Fruit fly (Drosophila melanogaster) whole organism, prepupa: Measurements from ENCODE around the gene CG10195.

Source experiments
- Blimp-1 ChIP-seq: fragments of 200-800 bp; sonication (Bioruptor generic); optimal IDR thresholded peaks from 3 replicates; lab custom pipeline; 2017; ENCODE audit warnings: missing biosample characterization, missing genetic modification characterization, mild to moderate bottlenecking, moderate library complexity, missing genetic modification reagents
- CG10631 ChIP-seq: fragments of 200-800 bp; sonication (Bioruptor generic); optimal IDR thresholded peaks from 2 replicates; lab custom pipeline; 2016; ENCODE audit warnings: missing biosample characterization, missing genetic modification characterization
- CG10669 ChIP-seq: fragments of 200-800 bp; sonication (Bioruptor generic); optimal IDR thresholded peaks from 3 replicates; lab custom pipeline; 2018; ENCODE audit warnings: missing biosample characterization, mild to moderate bottlenecking, missing genetic modification characterization, moderate library complexity
- CG11902 ChIP-seq: fragments of 200-800 bp; sonication (Bioruptor generic); optimal IDR thresholded peaks from 3 replicates; lab custom pipeline; 2016; ENCODE audit warnings: missing biosample characterization, missing genetic modification characterization
- CG1621 ChIP-seq: fragments of 200-800 bp; sonication (Bioruptor generic); optimal IDR thresholded peaks from 3 replicates; lab custom pipeline; 2018; ENCODE audit warnings: missing biosample characterization, mild to moderate bottlenecking, missing genetic modification characterization
- CG16779 ChIP-seq: fragments of 200-800 bp; sonication (Bioruptor generic); optimal IDR thresholded peaks from 3 replicates; lab custom pipeline; 2017; ENCODE audit warnings: missing biosample characterization, mild to moderate bottlenecking, missing genetic modification characterization
- CG3032 ChIP-seq: fragments of 200-800 bp; optimal IDR thresholded peaks from 2 replicates; lab custom pipeline; 2019; ENCODE audit warnings: missing biosample characterization, mild to moderate bottlenecking, missing genetic modification characterization, moderate library complexity
- CG31627 ChIP-seq: fragments of 200-800 bp; sonication (Bioruptor generic); optimal IDR thresholded peaks from 3 replicates; lab custom pipeline; 2016; ENCODE audit warnings: missing biosample characterization, missing genetic modification characterization
- CG32006 ChIP-seq: fragments of 200-800 bp; sonication (Bioruptor generic); optimal IDR thresholded peaks from 3 replicates; lab custom pipeline; 2017; ENCODE audit warnings: missing biosample characterization, mild to moderate bottlenecking, missing genetic modification characterization
- CG34406 ChIP-seq: fragments of 200-800 bp; sonication (Bioruptor generic); optimal IDR thresholded peaks from 3 replicates; lab custom pipeline; 2016; ENCODE audit warnings: missing biosample characterization, missing genetic modification characterization
- CG3919 ChIP-seq: fragments of 200-800 bp; sonication (Bioruptor generic); optimal IDR thresholded peaks from 3 replicates; lab custom pipeline; 2016; ENCODE audit warnings: missing biosample characterization, missing genetic modification characterization
- CG6163 ChIP-seq: fragments of 200-800 bp; sonication (Bioruptor generic); IDR thresholded peaks from 3 replicates; pipeline ENCODE4 v1.3.6; 2022; ENCODE audit warnings: missing biosample characterization, missing genetic modification characterization
- CG6276 ChIP-seq: fragments of 200-800 bp; sonication (Bioruptor generic); optimal IDR thresholded peaks from 2 replicates; lab custom pipeline; 2017; ENCODE audit warnings: missing biosample characterization, mild to moderate bottlenecking, missing genetic modification characterization
- CG6854 ChIP-seq: fragments of 200-800 bp; sonication (Bioruptor generic); optimal IDR thresholded peaks from 2 replicates; lab custom pipeline; 2017; ENCODE audit warnings: missing biosample characterization, mild to moderate bottlenecking, missing genetic modification characterization
- CG7368 ChIP-seq: fragments of 200-800 bp; sonication (Bioruptor generic); optimal IDR thresholded peaks from 3 replicates; lab custom pipeline; 2016; ENCODE audit warnings: missing biosample characterization, missing genetic modification characterization
- CG8319 ChIP-seq: fragments of 200-800 bp; sonication (Bioruptor generic); optimal IDR thresholded peaks from 3 replicates; lab custom pipeline; 2016; ENCODE audit warnings: missing biosample characterization, missing genetic modification characterization
- CG8632 ChIP-seq: fragments of 200-800 bp; sonication (Bioruptor generic); optimal IDR thresholded peaks from 3 replicates; lab custom pipeline; 2016; ENCODE audit warnings: missing biosample characterization, missing genetic modification characterization
- CG9139 ChIP-seq: fragments of 200-800 bp; sonication (Bioruptor generic); optimal IDR thresholded peaks from 3 replicates; lab custom pipeline; 2017; ENCODE audit warnings: missing biosample characterization, mild to moderate bottlenecking, missing genetic modification characterization
- Eip75B ChIP-seq: fragments of 200-800 bp; sonication (Bioruptor generic); optimal IDR thresholded peaks from 3 replicates; lab custom pipeline; 2016; ENCODE audit warnings: missing biosample characterization, missing genetic modification characterization
- Eip78C ChIP-seq: fragments of 200-800 bp; sonication (Bioruptor generic); peaks from one replicate; lab custom pipeline; 2016; ENCODE audit warnings: missing biosample characterization, missing genetic modification characterization
- Eip93F ChIP-seq: fragments of 200-800 bp; sonication (Bioruptor generic); optimal IDR thresholded peaks from 2 replicates; lab custom pipeline; 2016; ENCODE audit warnings: missing biosample characterization, mild to moderate bottlenecking, missing genetic modification characterization
- Ets21C ChIP-seq: fragments of 200-800 bp; sonication (Bioruptor generic); optimal IDR thresholded peaks from 3 replicates; lab custom pipeline; 2016; ENCODE audit warnings: missing biosample characterization, missing genetic modification characterization
- Ets96B ChIP-seq: fragments of 200-800 bp; optimal IDR thresholded peaks from 2 replicates; lab custom pipeline; 2019; ENCODE audit warnings: missing biosample characterization, mild to moderate bottlenecking, missing genetic modification characterization, moderate library complexity
- Gug ChIP-seq: fragments of 200-800 bp; sonication (Bioruptor generic); IDR thresholded peaks from 2 replicates; pipeline ENCODE4 v1.3.6; 2022; ENCODE audit warnings: missing biosample characterization, missing genetic modification characterization
- Hr38 ChIP-seq: sonication (Bioruptor generic); optimal IDR thresholded peaks from 2 replicates; lab custom pipeline; 2016; ENCODE audit warnings: missing biosample characterization, missing genetic modification characterization
- Hr39 ChIP-seq: fragments of 200-800 bp; sonication (Bioruptor generic); optimal IDR thresholded peaks from 2 replicates; lab custom pipeline; 2016; ENCODE audit warnings: missing biosample characterization, missing genetic modification characterization
- Hr4 ChIP-seq: fragments of 200-800 bp; sonication (Bioruptor generic); optimal IDR thresholded peaks from 3 replicates; lab custom pipeline; 2016; ENCODE audit warnings: missing biosample characterization, missing genetic modification characterization
- Lpt ChIP-seq: fragments of 200-800 bp; sonication (Bioruptor generic); optimal IDR thresholded peaks from 3 replicates; lab custom pipeline; 2016; ENCODE audit warnings: missing biosample characterization, missing genetic modification characterization
- OdsH ChIP-seq: fragments of 200-800 bp; sonication (Bioruptor generic); optimal IDR thresholded peaks from 3 replicates; lab custom pipeline; 2016; ENCODE audit warnings: missing biosample characterization, missing genetic modification characterization
- Smox ChIP-seq: fragments of 200-800 bp; sonication (Bioruptor generic); optimal IDR thresholded peaks from 3 replicates; lab custom pipeline; 2016; ENCODE audit warnings: missing biosample characterization, missing genetic modification characterization
- Sox102F ChIP-seq: fragments of 200-800 bp; sonication (Bioruptor generic); optimal IDR thresholded peaks from 2 replicates; lab custom pipeline; 2016; ENCODE audit warnings: missing biosample characterization, mild to moderate bottlenecking, missing genetic modification characterization
- Sox14 ChIP-seq: fragments of 200-800 bp; sonication (Bioruptor generic); optimal IDR thresholded peaks from 3 replicates; lab custom pipeline; 2016; ENCODE audit warnings: missing biosample characterization, missing genetic modification characterization
- Sox15 ChIP-seq: fragments of 200-800 bp; sonication (Bioruptor generic); optimal IDR thresholded peaks from 3 replicates; lab custom pipeline; 2016; ENCODE audit warnings: missing biosample characterization, missing genetic modification characterization
- acj6 ChIP-seq: fragments of 200-800 bp; sonication (Bioruptor generic); optimal IDR thresholded peaks from 3 replicates; lab custom pipeline; 2016; ENCODE audit warnings: missing biosample characterization, missing genetic modification characterization
- cyc ChIP-seq: fragments of 200-800 bp; sonication (Bioruptor generic); optimal IDR thresholded peaks from 3 replicates; lab custom pipeline; 2016; ENCODE audit warnings: missing biosample characterization, missing genetic modification characterization
- dsx ChIP-seq: fragments of 200-800 bp; optimal IDR thresholded peaks from 3 replicates; lab custom pipeline; 2019; ENCODE audit warnings: missing biosample characterization, mild to moderate bottlenecking, missing genetic modification characterization, moderate library complexity; ENCODE audit not compliant: poor library complexity, severe bottlenecking
- eg ChIP-seq: fragments of 200-800 bp; sonication (Bioruptor generic); IDR thresholded peaks from 3 replicates; pipeline ENCODE4 v1.3.6; 2022; ENCODE audit warnings: missing biosample characterization, missing genetic modification characterization
- fd59A ChIP-seq: fragments of 200-800 bp; sonication (Bioruptor generic); optimal IDR thresholded peaks from 2 replicates; lab custom pipeline; 2017; ENCODE audit warnings: missing biosample characterization, mild to moderate bottlenecking, missing genetic modification characterization, missing genetic modification reagents
- fkh ChIP-seq: fragments of 200-800 bp; sonication (Bioruptor generic); optimal IDR thresholded peaks from 3 replicates; lab custom pipeline; 2017; ENCODE audit warnings: missing biosample characterization, mild to moderate bottlenecking, missing genetic modification characterization, moderate library complexity
- lz ChIP-seq: fragments of 200-800 bp; sonication (Bioruptor generic); optimal IDR thresholded peaks from 3 replicates; lab custom pipeline; 2016; ENCODE audit warnings: missing biosample characterization, missing genetic modification characterization
- net ChIP-seq: fragments of 200-800 bp; sonication (Bioruptor generic); optimal IDR thresholded peaks from 3 replicates; lab custom pipeline; 2016; ENCODE audit warnings: missing biosample characterization, missing genetic modification characterization
- salr ChIP-seq, 2 experiments: fragments of 200-800 bp; sonication (Bioruptor generic); optimal IDR thresholded peaks; 3 replicates each; lab custom pipeline; 2016 to 2018; ENCODE audit warnings: missing biosample characterization in 2 of 2, missing genetic modification characterization in 2 of 2, mild to moderate bottlenecking in 1 of 2
- spab ChIP-seq: fragments of 200-800 bp; sonication (Bioruptor generic); optimal IDR thresholded peaks from 2 replicates; lab custom pipeline; 2017; ENCODE audit warnings: missing biosample characterization, mild to moderate bottlenecking, missing genetic modification characterization, missing genetic modification reagents
- ss ChIP-seq, 2 experiments: fragments of 200-800 bp; sonication (Bioruptor generic); optimal IDR thresholded peaks; 2 replicates in 1 of 2; 3 replicates in 1 of 2; lab custom pipeline; 2017 to 2018; ENCODE audit warnings: mild to moderate bottlenecking in 2 of 2, missing biosample characterization in 2 of 2, missing genetic modification characterization in 2 of 2, moderate library complexity in 1 of 2
- svp ChIP-seq: fragments of 200-800 bp; sonication (Bioruptor generic); peaks from one replicate; lab custom pipeline; 2016; ENCODE audit warnings: missing biosample characterization, missing genetic modification characterization
- topi ChIP-seq: fragments of 200-800 bp; sonication (Bioruptor generic); optimal IDR thresholded peaks from 3 replicates; lab custom pipeline; 2016; ENCODE audit warnings: missing biosample characterization, missing genetic modification characterization

CG10195 gene

dm6 chr2L:19452535-19453317 is 31.8 kb downstream of the CG10195 start (continued):
- TF ChIP-seq CG1621 (tag; lab: Kevin White, UChicago) (no peak), Ets96B (no peak), CG16779 (tag; lab: Kevin White, UChicago) (no peak), CG10669 (no peak), CG6163 (GFP tag; lab: Robert Waterston, UW) (0 out of 3 replicates have a peak, but pooled peaks have one; percentile 61), Eip78C (GFP tag; lab: Kevin White, UChicago) (peak; percentile 80), fkh (no peak), Sox14 (GFP tag; lab: Kevin White, UChicago) (peak; percentile 40), CG3032 (no peak), CG6276 (GFP tag; lab: Kevin White, UChicago) (peak; percentile 39), Blimp-1 (GFP tag; lab: Kevin White, UChicago) (no peak), eg (GFP tag; lab: Robert Waterston, UW) (peak; percentile 62; the same call in 2 of the 3 replicates), Sox15 (no peak), acj6 (GFP tag; lab: Kevin White, UChicago) (peak; percentile 22), svp (peak; percentile 54), CG10631 (GFP tag; lab: Kevin White, UChicago) (peak; percentile 37), Sox102F (no peak), CG8319 (GFP tag; lab: Kevin White, UChicago) (no peak), CG32006 (GFP tag; lab: Kevin White, UChicago) (peak; percentile 58), spab (GFP tag; lab: Kevin White, UChicago) (no peak), Hr4 (peak; percentile 69), CG31627 (peak; percentile 37), dsx (GFP tag; lab: Kevin White, UChicago) (no peak), CG9139 (no peak), ss (GFP tag; optimal IDR thresholded peaks at IDR 0.05; lab: Kevin White, UChicago) (peak in 1 of 2 experiments; percentile 24), Hr38 (no peak), CG34406 (GFP tag; lab: Kevin White, UChicago) (peak; percentile 10), OdsH (GFP tag; lab: Kevin White, UChicago) (peak; percentile 43), lz (peak; percentile 39)

dm6 chr2L:19444734-19445140 is 39.8 kb downstream of the CG10195 start, which contains the start of gene Hs2st:
TSS of gene Hs2st (minus strand) at chr2L:19444750.
- TF ChIP-seq Gug: peak; percentile 89
- peak; percentile 92 for TF ChIP-seq CG3919 (GFP tag; lab: Kevin White, UChicago)
- peak; percentile 64 for TF ChIP-seq CG16779 (tag; lab: Kevin White, UChicago)
- peak; percentile 94 for TF ChIP-seq topi (GFP tag; lab: Kevin White, UChicago)
- peak; percentile 95 for TF ChIP-seq Hr4
- no peak for TF ChIP-seq CG6276 (GFP tag; lab: Kevin White, UChicago)
- TF ChIP-seq CG10631 (GFP tag; lab: Kevin White, UChicago): peak; percentile 95
- TF ChIP-seq Lpt: peak; percentile 88
- TF ChIP-seq ss (GFP tag; optimal IDR thresholded peaks at IDR 0.05; lab: Kevin White, UChicago): peak; percentile 67 to 84
- TF ChIP-seq Eip78C (GFP tag; lab: Kevin White, UChicago): peak; percentile 97
- TF ChIP-seq cyc (GFP tag; lab: Kevin White, UChicago): peak; percentile 96
- peak; percentile 89 for TF ChIP-seq CG8319 (GFP tag; lab: Kevin White, UChicago)
- TF ChIP-seq CG10669: peak; percentile 81
- peak; percentile 96 for TF ChIP-seq lz
- peak; percentile 90 for TF ChIP-seq CG32006 (GFP tag; lab: Kevin White, UChicago)
- TF ChIP-seq net (GFP tag; lab: Kevin White, UChicago): peak; percentile 81
- TF ChIP-seq fd59A: peak; percentile 81
- peak; percentile 86 for TF ChIP-seq eg (GFP tag; lab: Robert Waterston, UW)
- TF ChIP-seq Ets96B: peak; percentile 84
- peak; percentile 95 for TF ChIP-seq Ets21C (GFP tag; lab: Kevin White, UChicago)
- TF ChIP-seq salr (GFP tag; optimal IDR thresholded peaks at IDR 0.05; lab: Kevin White, UChicago): peak; percentile 77 to 81
- TF ChIP-seq CG31627: peak; percentile 98
- peak; percentile 83 for TF ChIP-seq CG7368 (GFP tag; lab: Kevin White, UChicago)
- peak; percentile 94 for TF ChIP-seq CG11902 (GFP tag; lab: Kevin White, UChicago)
- TF ChIP-seq Smox (GFP tag; lab: Kevin White, UChicago): peak; percentile 92
- peak; percentile 46 for TF ChIP-seq CG6854
- TF ChIP-seq CG8632: peak; percentile 84
- TF ChIP-seq spab (GFP tag; lab: Kevin White, UChicago): peak; percentile 72
- TF ChIP-seq Sox15: peak; percentile 96
- peak; percentile 97 for TF ChIP-seq Hr39
- peak; percentile 79 for TF ChIP-seq Eip93F
- TF ChIP-seq Hr38: peak; percentile 53
- TF ChIP-seq Sox14 (GFP tag; lab: Kevin White, UChicago): peak; percentile 93
- peak; percentile 93 for TF ChIP-seq Eip75B (GFP tag; lab: Kevin White, UChicago)
- peak; percentile 96 for TF ChIP-seq OdsH (GFP tag; lab: Kevin White, UChicago)
